Worm (Caenorhabditis elegans): ENCODE measurements around the gene T16G12.10.

T16G12.10 gene

ce11 chrIII:10083242-10083641 lies 27.3 kb upstream of the T16G12.10 start, which contains the start of gene T16H12.3:
T16H12.3 (minus strand) TSS chrIII:10083292.
- no peak for TF ChIP-seq mab-9 (GFP tag; IDR thresholded peaks at IDR 0.05)
- TF ChIP-seq egl-13 (tag; optimal IDR thresholded peaks at IDR 0.05): no peak
- no peak for TF ChIP-seq dpl-1 (GFP tag; optimal IDR thresholded peaks at IDR 0.05)
- no peak for TF ChIP-seq ces-1 (GFP tag; optimal IDR thresholded peaks at IDR 0.05)
- no peak for TF ChIP-seq nhr-77 (tag; optimal IDR thresholded peaks at IDR 0.05)
- TF ChIP-seq mef-2 (tag; optimal IDR thresholded peaks at IDR 0.05): no peak
- no peak for TF ChIP-seq lin-13 (GFP tag; optimal IDR thresholded peaks at IDR 0.05)
- no peak for TF ChIP-seq C34B4.2 (tag; optimal IDR thresholded peaks at IDR 0.05)
- no peak for TF ChIP-seq nhr-11 (tag; optimal IDR thresholded peaks at IDR 0.05)
- no peak for TF ChIP-seq sup-37 (GFP tag; optimal IDR thresholded peaks at IDR 0.05)

ce11 chrIII:10078784-10079183 lies 22.9 kb upstream of the T16G12.10 start:
- TF ChIP-seq nhr-20 (tag; optimal IDR thresholded peaks at IDR 0.05) (no peak), nhr-71 (tag; optimal IDR thresholded peaks at IDR 0.05) (no peak), ceh-88 (GFP tag; IDR thresholded peaks at IDR 0.05) (no peak), hlh-4 (tag; optimal IDR thresholded peaks at IDR 0.05) (no peak), C34B4.2 (tag; optimal IDR thresholded peaks at IDR 0.05) (no peak), ceh-82 (tag; optimal IDR thresholded peaks at IDR 0.05) (no peak), jun-1 (tag; optimal IDR thresholded peaks at IDR 0.05) (no peak), pag-3 (tag; optimal IDR thresholded peaks at IDR 0.05; ENCODE audit: borderline replicate concordance, insufficient read depth) (no peak), ceh-8 (GFP tag; optimal IDR thresholded peaks at IDR 0.05) (no peak)

- TF ChIP-seq sptf-1 (tag; optimal IDR thresholded peaks at IDR 0.05) (no peak), mep-1 (tag; optimal IDR thresholded peaks at IDR 0.05) (no peak), C04F5.9 (tag; optimal IDR thresholded peaks at IDR 0.05) (no peak), ets-5 (GFP tag; IDR thresholded peaks at IDR 0.05) (no peak), xbp-1 (tag; optimal IDR thresholded peaks at IDR 0.05) (no peak), tlp-1 (tag; optimal IDR thresholded peaks at IDR 0.05) (no peak), ztf-11 (tag; optimal IDR thresholded peaks at IDR 0.05) (no peak), snu-23 (GFP tag; optimal IDR thresholded peaks at IDR 0.05) (no peak), tbx-2 (tag; optimal IDR thresholded peaks at IDR 0.05) (no peak), efl-3 (GFP tag; optimal IDR thresholded peaks at IDR 0.05) (no peak), dpl-1 (GFP tag; optimal IDR thresholded peaks at IDR 0.05) (no peak), pag-3 (tag; optimal IDR thresholded peaks at IDR 0.05; ENCODE audit: borderline replicate concordance, insufficient read depth) (no peak), aly-2 (tag; optimal IDR thresholded peaks at IDR 0.05) (no peak), Y116A8C.19 (tag; optimal IDR thresholded peaks at IDR 0.05; ENCODE audit: borderline replicate concordance) (no peak)
Observed at ce11 chrIII:10078151-10078550, 22.2 kb upstream of the T16G12.10 start, which contains the start of gene T16G12.9. T16G12.9 (minus strand) TSS chrIII:10078251.

- TF ChIP-seq efl-1 (optimal IDR thresholded peaks at IDR 0.05): no peak
- peak in 1 of 2 experiments; percentile 4 for TF ChIP-seq efl-1 (GFP tag; optimal IDR thresholded peaks at IDR 0.05 in 1 of 2)
- no peak for TF ChIP-seq nhr-28 (tag; optimal IDR thresholded peaks at IDR 0.05)
- no peak for TF ChIP-seq pqm-1 (tag; optimal IDR thresholded peaks at IDR 0.05)
- TF ChIP-seq dpl-1 (GFP tag; optimal IDR thresholded peaks at IDR 0.05): peak in 1 of 3 experiments; percentile 8
Observed at ce11 chrIII:10076042-10076441, 20.1 kb upstream of the T16G12.10 start.

ce11 chrIII:10069278-10069677 lies 13.3 kb upstream of the T16G12.10 start, which contains the start of gene T16G12.6:
T16G12.6 (plus strand) TSS chrIII:10069578.
- TF ChIP-seq egl-27 (tag; optimal IDR thresholded peaks at IDR 0.05): no peak
- TF ChIP-seq elt-3 (tag; optimal IDR thresholded peaks at IDR 0.05): no peak
- TF ChIP-seq vab-15 (tag; optimal IDR thresholded peaks at IDR 0.05): no peak
- no peak for TF ChIP-seq C16A3.4 (tag; optimal IDR thresholded peaks at IDR 0.05)
- TF ChIP-seq C34B4.2 (tag; optimal IDR thresholded peaks at IDR 0.05): no peak
- no peak for TF ChIP-seq nhr-90 (tag; optimal IDR thresholded peaks at IDR 0.05; ENCODE audit: poor library complexity)
- TF ChIP-seq mdl-1 (tag; optimal IDR thresholded peaks at IDR 0.05): no peak
- no peak for TF ChIP-seq pag-3 (tag; optimal IDR thresholded peaks at IDR 0.05; ENCODE audit: borderline replicate concordance, insufficient read depth)
